In the genomic region with DNA sequence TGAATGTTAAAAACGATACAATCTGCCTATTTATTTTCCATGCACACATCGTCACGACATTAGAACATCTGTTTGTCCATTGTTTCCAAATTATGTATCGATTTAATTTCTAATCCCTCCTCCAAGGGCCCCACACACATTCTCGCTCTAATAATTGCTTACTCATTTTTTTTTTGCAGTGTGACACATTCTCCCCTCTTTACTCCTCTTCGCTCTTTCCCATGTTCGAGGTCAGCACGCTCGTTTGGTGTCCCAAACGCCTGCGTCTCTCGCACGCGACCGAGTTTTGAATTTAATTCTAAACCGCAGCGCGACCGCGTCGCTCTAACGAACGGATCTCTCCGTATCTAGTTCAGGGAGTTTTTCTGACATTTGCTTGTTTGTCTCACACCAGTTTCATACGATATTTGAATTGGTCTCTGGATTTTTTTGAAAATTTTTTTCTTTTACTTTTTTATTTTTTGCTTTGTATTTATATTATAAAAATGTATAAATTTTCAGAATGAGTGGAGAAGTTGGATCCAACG, we compare ENCODE assay signal across 4 worm cellular contexts.
TF ChIP-seq lines count a peak whose summit lies in the region.

A gene (plus strand): TSS at position 477 of the 527 bp plus-strand sequence.
A gene (plus strand): TSS at position 502 of the 527 bp plus-strand sequence.

TF ChIP-seq in whole organism, L2 larva, 48 proteins besides CTCF, POLR2A, EP300 and RAD21:
- TF ChIP-seq mdl-1 (tag; optimal IDR thresholded peaks at IDR 0.05; lab: Kevin White, UChicago) (peak; percentile 50 to 60), alr-1 (tag; optimal IDR thresholded peaks at IDR 0.05; lab: Kevin White, UChicago) (no peak), C34F6.9 (tag; optimal IDR thresholded peaks at IDR 0.05; lab: Kevin White, UChicago) (peak; percentile 80), egl-27 (tag; optimal IDR thresholded peaks at IDR 0.05; lab: Kevin White, UChicago) (peak; percentile 26), nhr-10 (tag; optimal IDR thresholded peaks at IDR 0.05; lab: Kevin White, UChicago) (no peak), aly-2 (tag; optimal IDR thresholded peaks at IDR 0.05; lab: Kevin White, UChicago) (no peak), zag-1 (tag; optimal IDR thresholded peaks at IDR 0.05; lab: Kevin White, UChicago) (peak; percentile 42), lin-39 (tag; optimal IDR thresholded peaks at IDR 0.05; lab: Kevin White, UChicago) (no peak), fos-1 (tag; optimal IDR thresholded peaks at IDR 0.05; lab: Kevin White, UChicago) (peak; percentile 94), sma-3 (GFP tag; optimal IDR thresholded peaks at IDR 0.05; lab: Kevin White, UChicago) (peak; percentile 26), unc-55 (GFP tag; optimal IDR thresholded peaks at IDR 0.05; lab: Kevin White, UChicago) (peak; percentile 53), snpc-4 (tag; optimal IDR thresholded peaks at IDR 0.05; lab: Kevin White, UChicago) (peak; percentile 11), nhr-129 (tag; optimal IDR thresholded peaks at IDR 0.05; lab: Kevin White, UChicago) (peak; percentile 68), blmp-1 (tag; optimal IDR thresholded peaks at IDR 0.05; lab: Kevin White, UChicago; ENCODE audit: insufficient read depth) (no peak), ZK546.5 (tag; optimal IDR thresholded peaks at IDR 0.05; lab: Kevin White, UChicago) (no peak), ztf-4 (tag; optimal IDR thresholded peaks at IDR 0.05; lab: Kevin White, UChicago) (no peak)

TF ChIP-seq in whole organism, L4 larva, 104 proteins besides CTCF, POLR2A, EP300 and RAD21 (continues in another document):
- TF ChIP-seq dmd-8 (GFP tag; IDR thresholded peaks at IDR 0.05; lab: Robert Waterston, UW) (no peak), ceh-44 (GFP tag; IDR thresholded peaks at IDR 0.05; lab: Robert Waterston, UW) (no peak), aha-1 (tag; lab: Kevin White, UChicago) (no peak), lin-39 (tag; optimal IDR thresholded peaks at IDR 0.05; lab: Kevin White, UChicago) (no peak), unc-39 (tag; optimal IDR thresholded peaks at IDR 0.05; lab: Kevin White, UChicago) (no peak), mes-2 (tag; optimal IDR thresholded peaks at IDR 0.05; lab: Kevin White, UChicago; ENCODE audit: poor library complexity, severe bottlenecking) (no peak), lsy-2 (tag; optimal IDR thresholded peaks at IDR 0.05; lab: Kevin White, UChicago) (no peak), daf-12 (tag; optimal IDR thresholded peaks at IDR 0.05; lab: Kevin White, UChicago) (no peak), nhr-11 (tag; optimal IDR thresholded peaks at IDR 0.05; lab: Kevin White, UChicago) (no peak), ctbp-1 (GFP tag; IDR thresholded peaks at IDR 0.05; lab: Robert Waterston, UW) (no peak), dmd-6 (GFP tag; IDR thresholded peaks at IDR 0.05; lab: Robert Waterston, UW) (peak; percentile 44), duxl-1 (tag; optimal IDR thresholded peaks at IDR 0.05; lab: Kevin White, UChicago; ENCODE audit: poor library complexity) (no peak), zfp-3 (GFP tag; conservative IDR thresholded peaks at IDR 0.05; lab: Robert Waterston, UW) (no peak), ztf-7 (tag; optimal IDR thresholded peaks at IDR 0.05; lab: Kevin White, UChicago) (no peak), unc-130 (GFP tag; optimal IDR thresholded peaks at IDR 0.05; lab: Kevin White, UChicago) (no peak), hlh-11 (tag; optimal IDR thresholded peaks at IDR 0.05; lab: Kevin White, UChicago) (peak; percentile 66), ama-1 (optimal IDR thresholded peaks at IDR 0.05; lab: Kevin White, UChicago) (no peak), ZK546.5 (tag; optimal IDR thresholded peaks at IDR 0.05; lab: Kevin White, UChicago) (no peak), zag-1 (tag; optimal IDR thresholded peaks at IDR 0.05; lab: Kevin White, UChicago) (no peak), jun-1 (tag; optimal IDR thresholded peaks at IDR 0.05; lab: Kevin White, UChicago) (no peak), gei-8 (GFP tag; optimal IDR thresholded peaks at IDR 0.05; lab: Kevin White, UChicago) (no peak), T26A8.4 (GFP tag; IDR thresholded peaks at IDR 0.05; lab: Robert Waterston, UW) (no peak), zfp-2 (tag; optimal IDR thresholded peaks at IDR 0.05; lab: Kevin White, UChicago) (no peak), dve-1 (tag; optimal IDR thresholded peaks at IDR 0.05; lab: Kevin White, UChicago; ENCODE audit: insufficient read depth) (no peak)

TF ChIP-seq in whole organism, late embryonic, 69 proteins besides CTCF, POLR2A, EP300 and RAD21:
- peak; percentile 31 for TF ChIP-seq lim-6 (tag; optimal IDR thresholded peaks at IDR 0.05; lab: Kevin White, UChicago)
- TF ChIP-seq lin-11 (tag; optimal IDR thresholded peaks at IDR 0.05; lab: Kevin White, UChicago), result no peak
- TF ChIP-seq nfya-1 (tag; optimal IDR thresholded peaks at IDR 0.05; lab: Kevin White, UChicago), result peak; percentile 64
- TF ChIP-seq ceh-18 (tag; optimal IDR thresholded peaks at IDR 0.05; lab: Kevin White, UChicago), result peak; percentile 17
- no peak for TF ChIP-seq ceh-34 (tag; optimal IDR thresholded peaks at IDR 0.05; lab: Kevin White, UChicago)
- peak; percentile 68 for TF ChIP-seq rnt-1 (tag; optimal IDR thresholded peaks at IDR 0.05; lab: Kevin White, UChicago)
- no peak for TF ChIP-seq unc-3 (GFP tag; conservative IDR thresholded peaks at IDR 0.05; lab: Robert Waterston, UW)
- no peak for TF ChIP-seq unc-3 (tag; optimal IDR thresholded peaks at IDR 0.05; lab: Kevin White, UChicago)
- TF ChIP-seq ztf-16 (tag; optimal IDR thresholded peaks at IDR 0.05; lab: Kevin White, UChicago), result no peak
- TF ChIP-seq eyg-1 (tag; optimal IDR thresholded peaks at IDR 0.05; lab: Kevin White, UChicago), result peak; percentile 12
- TF ChIP-seq elt-2 (tag; optimal IDR thresholded peaks at IDR 0.05; lab: Kevin White, UChicago), result peak; percentile 43
- TF ChIP-seq K02D7.2 (tag; optimal IDR thresholded peaks at IDR 0.05; lab: Kevin White, UChicago), result no peak
- TF ChIP-seq syd-9 (tag; optimal IDR thresholded peaks at IDR 0.05; lab: Kevin White, UChicago), result peak; percentile 37
- peak; percentile 39 for TF ChIP-seq ceh-48 (tag; optimal IDR thresholded peaks at IDR 0.05; lab: Kevin White, UChicago)
- peak; percentile 54 for TF ChIP-seq hlh-30 (tag; optimal IDR thresholded peaks at IDR 0.05; lab: Kevin White, UChicago; ENCODE audit: insufficient read depth)
- peak; percentile 52 for TF ChIP-seq hlh-8 (tag; optimal IDR thresholded peaks at IDR 0.05; lab: Kevin White, UChicago)
- TF ChIP-seq nhr-11 (tag; optimal IDR thresholded peaks at IDR 0.05; lab: Kevin White, UChicago), result no peak
- peak; percentile 63 for TF ChIP-seq ceh-14 (tag; optimal IDR thresholded peaks at IDR 0.05; lab: Kevin White, UChicago)
- no peak for TF ChIP-seq ceh-9 (tag; optimal IDR thresholded peaks at IDR 0.05; lab: Kevin White, UChicago)
- TF ChIP-seq tbx-2 (tag; optimal IDR thresholded peaks at IDR 0.05; lab: Kevin White, UChicago), result peak; percentile 71
- peak; percentile 57 for TF ChIP-seq ref-2 (tag; optimal IDR thresholded peaks at IDR 0.05; lab: Kevin White, UChicago)
- TF ChIP-seq madf-2 (tag; optimal IDR thresholded peaks at IDR 0.05; lab: Kevin White, UChicago), result no peak
- TF ChIP-seq ceh-31 (tag; optimal IDR thresholded peaks at IDR 0.05; lab: Kevin White, UChicago), result peak; percentile 63
- peak; percentile 93 for TF ChIP-seq unc-42 (tag; optimal IDR thresholded peaks at IDR 0.05; lab: Kevin White, UChicago)
- TF ChIP-seq sox-2 (GFP tag; IDR thresholded peaks at IDR 0.05; lab: Robert Waterston, UW), result peak; percentile 33; the same call in 1 of the 2 replicates

TF ChIP-seq in whole organism, mixed stage, embryonic, 35 proteins besides CTCF, POLR2A, EP300 and RAD21 (continues in another document):
- TF ChIP-seq lsy-2 (tag; optimal IDR thresholded peaks at IDR 0.05; lab: Kevin White, UChicago) (peak; percentile 3), lin-32 (GFP tag; optimal IDR thresholded peaks at IDR 0.05; lab: Kevin White, UChicago) (peak; percentile 59), ceh-83 (GFP tag; optimal IDR thresholded peaks at IDR 0.05; lab: Kevin White, UChicago) (no peak), mls-2 (tag; optimal IDR thresholded peaks at IDR 0.05; lab: Kevin White, UChicago) (peak; percentile 60), nhr-237 (tag; optimal IDR thresholded peaks at IDR 0.05; lab: Kevin White, UChicago) (no peak), hlh-1 (tag; optimal IDR thresholded peaks at IDR 0.05; lab: Kevin White, UChicago) (peak; percentile 19), cnd-1 (tag; optimal IDR thresholded peaks at IDR 0.05; lab: Kevin White, UChicago) (peak; percentile 91), ztf-11 (tag; optimal IDR thresholded peaks at IDR 0.05; lab: Kevin White, UChicago) (peak; percentile 76), pha-4 (tag; optimal IDR thresholded peaks at IDR 0.05; lab: Kevin White, UChicago) (peak; percentile 12), sem-2 (GFP tag; optimal IDR thresholded peaks at IDR 0.05; lab: Kevin White, UChicago) (no peak), nhr-12 (tag; optimal IDR thresholded peaks at IDR 0.05; lab: Kevin White, UChicago) (no peak), nhr-2 (tag; optimal IDR thresholded peaks at IDR 0.05; lab: Kevin White, UChicago) (peak; percentile 63), unc-62 (GFP tag; optimal IDR thresholded peaks at IDR 0.05; lab: Kevin White, UChicago) (peak; percentile 43), nhr-28 (tag; optimal IDR thresholded peaks at IDR 0.05; lab: Kevin White, UChicago) (no peak), elt-1 (tag; optimal IDR thresholded peaks at IDR 0.05; lab: Kevin White, UChicago; ENCODE audit: borderline replicate concordance, insufficient read depth) (no peak), nhr-76 (tag; optimal IDR thresholded peaks at IDR 0.05; lab: Kevin White, UChicago) (no peak), unc-120 (tag; optimal IDR thresholded peaks at IDR 0.05; lab: Kevin White, UChicago; ENCODE audit: poor library complexity, severe bottlenecking) (peak; percentile 43), flh-1 (GFP tag; optimal IDR thresholded peaks at IDR 0.05; lab: Kevin White, UChicago) (no peak), zip-8 (tag; optimal IDR thresholded peaks at IDR 0.05; lab: Kevin White, UChicago) (no peak), mep-1 (tag; optimal IDR thresholded peaks at IDR 0.05; lab: Kevin White, UChicago) (peak; percentile 90), elt-3 (tag; optimal IDR thresholded peaks at IDR 0.05; lab: Kevin White, UChicago) (no peak), snpc-4 (tag; optimal IDR thresholded peaks at IDR 0.05; lab: Kevin White, UChicago) (no peak), tbx-8 (GFP tag; optimal IDR thresholded peaks at IDR 0.05; lab: Kevin White, UChicago) (no peak), blmp-1 (tag; optimal IDR thresholded peaks at IDR 0.05; lab: Kevin White, UChicago) (no peak), ceh-43 (GFP tag; optimal IDR thresholded peaks at IDR 0.05; lab: Kevin White, UChicago) (peak; percentile 22), lin-13 (tag; optimal IDR thresholded peaks at IDR 0.05; lab: Kevin White, UChicago) (peak; percentile 30), ceh-39 (tag; optimal IDR thresholded peaks at IDR 0.05; lab: Kevin White, UChicago) (peak; percentile 67), mab-5 (tag; optimal IDR thresholded peaks at IDR 0.05; lab: Kevin White, UChicago) (no peak), unc-39 (tag; optimal IDR thresholded peaks at IDR 0.05; lab: Kevin White, UChicago) (no peak), ham-2 (GFP tag; optimal IDR thresholded peaks at IDR 0.05; lab: Kevin White, UChicago) (no peak), ces-1 (GFP tag; optimal IDR thresholded peaks at IDR 0.05; lab: Kevin White, UChicago) (peak; percentile 83)
